Worm (Caenorhabditis elegans): ENCODE measurements around the gene oac-54.

oac-54 gene

DNA sequence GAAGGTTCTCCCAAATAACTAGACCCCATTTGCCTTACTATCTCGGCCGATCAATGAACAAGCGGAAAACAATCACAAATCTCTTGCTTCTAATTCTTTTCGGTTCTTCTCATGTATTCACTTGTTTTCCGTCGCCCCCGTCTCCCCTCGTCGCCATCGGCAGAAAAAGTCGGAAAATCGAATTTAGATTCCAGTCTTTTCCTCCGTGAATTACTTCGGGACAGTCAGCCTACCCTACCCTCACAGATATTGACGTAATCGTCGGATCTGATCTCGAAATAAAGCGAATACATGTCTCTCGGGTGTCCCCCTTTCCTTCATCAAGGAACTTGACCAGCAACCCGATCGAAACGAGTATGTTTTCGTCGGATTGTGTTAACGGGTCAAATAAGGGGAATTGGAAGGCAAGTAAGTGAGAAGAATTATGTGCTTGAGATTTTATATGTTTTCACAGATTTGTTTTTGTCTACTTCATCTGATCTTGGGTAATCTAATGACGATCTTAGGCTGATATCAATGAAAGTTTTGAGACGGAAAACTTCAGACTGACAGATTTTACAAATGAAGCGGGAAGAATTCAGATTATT lies 32.7 kb downstream of the oac-54 start:
- TF ChIP-seq ztf-29 (GFP tag; IDR thresholded peaks at IDR 0.05): no peak
- TF ChIP-seq flt-1 (GFP tag; IDR thresholded peaks at IDR 0.05): no peak
- TF ChIP-seq med-1 (GFP tag; optimal IDR thresholded peaks at IDR 0.05; ENCODE audit: insufficient read depth): no peak
- no peak for TF ChIP-seq klf-2 (GFP tag; conservative IDR thresholded peaks at IDR 0.05)
- no peak for TF ChIP-seq tab-1 (GFP tag; IDR thresholded peaks at IDR 0.05)
- no peak for TF ChIP-seq cog-1 (tag; optimal IDR thresholded peaks at IDR 0.05)
- TF ChIP-seq T22C8.4 (GFP tag; IDR thresholded peaks at IDR 0.05): no peak
- no peak for TF ChIP-seq ztf-23 (GFP tag; IDR thresholded peaks at IDR 0.05)
- no peak for TF ChIP-seq ref-1 (GFP tag; conservative IDR thresholded peaks at IDR 0.05)

ce11 chrII:9194195-9194594 lies 36.3 kb downstream of the oac-54 start, which contains the start of gene twk-4:
TSS of gene twk-4 (minus strand) at chrII:9194295.
- no peak for TF ChIP-seq ref-1 (GFP tag; conservative IDR thresholded peaks at IDR 0.05)

DNA sequence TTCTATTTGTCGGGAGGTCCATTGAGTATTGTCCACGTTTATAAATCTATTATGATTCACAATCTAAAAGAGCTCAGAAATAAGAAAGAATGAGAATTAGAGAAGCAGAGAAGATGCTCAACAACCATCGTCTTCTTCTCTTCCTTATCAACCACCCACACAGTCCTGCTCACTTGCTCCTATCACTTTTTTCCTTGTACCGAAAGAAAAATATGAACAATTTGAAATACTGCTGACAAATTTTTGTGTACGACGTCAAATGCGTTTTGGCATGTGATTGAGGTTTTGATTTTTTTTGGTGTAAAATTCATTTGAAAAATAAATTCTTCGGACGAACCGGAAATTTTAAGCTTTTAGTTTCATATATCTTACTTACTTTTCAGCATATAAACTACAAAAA lies 38.4 kb downstream of the oac-54 start:
- TF ChIP-seq klf-2 (GFP tag; conservative IDR thresholded peaks at IDR 0.05) (no peak), ztf-29 (GFP tag; IDR thresholded peaks at IDR 0.05) (no peak), tab-1 (GFP tag; IDR thresholded peaks at IDR 0.05) (no peak), T22C8.4 (GFP tag; IDR thresholded peaks at IDR 0.05) (no peak), flt-1 (GFP tag; IDR thresholded peaks at IDR 0.05) (no peak), ref-1 (GFP tag; conservative IDR thresholded peaks at IDR 0.05) (no peak), med-1 (GFP tag; optimal IDR thresholded peaks at IDR 0.05; ENCODE audit: insufficient read depth) (no peak), cog-1 (tag; optimal IDR thresholded peaks at IDR 0.05) (no peak), ztf-23 (GFP tag; IDR thresholded peaks at IDR 0.05) (no peak)

- TF ChIP-seq flt-1 (GFP tag; IDR thresholded peaks at IDR 0.05) (no peak), ztf-29 (GFP tag; IDR thresholded peaks at IDR 0.05) (no peak), ref-1 (GFP tag; conservative IDR thresholded peaks at IDR 0.05) (no peak), med-1 (GFP tag; optimal IDR thresholded peaks at IDR 0.05; ENCODE audit: insufficient read depth) (no peak), cog-1 (tag; optimal IDR thresholded peaks at IDR 0.05) (no peak), T22C8.4 (GFP tag; IDR thresholded peaks at IDR 0.05) (no peak), tab-1 (GFP tag; IDR thresholded peaks at IDR 0.05) (no peak), klf-2 (GFP tag; conservative IDR thresholded peaks at IDR 0.05) (no peak), ztf-23 (GFP tag; IDR thresholded peaks at IDR 0.05) (no peak)
Measured at ce11 chrII:9197212-9197611, 39.3 kb downstream of the oac-54 start, which contains the start of gene let-23. TSS of gene let-23 (plus strand) at chrII:9197512.

Data from whole organism, midembryonic.